Worm (Caenorhabditis elegans) whole organism, late embryonic: ENCODE results near the gene sahd-1.

Source experiments
- C08G9.2 ChIP-seq: sonication (generic microtip); optimal IDR thresholded peaks from 2 replicates; lab custom pipeline; 2016; ENCODE audit warnings: mild to moderate bottlenecking, missing genetic modification characterization, moderate library complexity, missing compliant biosample characterization
- T23F11.4 ChIP-seq: fragments of 200-800 bp; sonication (Bioruptor generic); optimal IDR thresholded peaks from 2 replicates; lab custom pipeline; 2018; ENCODE audit warnings: mild to moderate bottlenecking, missing genetic modification characterization, missing compliant biosample characterization
- ahr-1 ChIP-seq: sonication (generic microtip); optimal IDR thresholded peaks from 2 replicates; lab custom pipeline; 2016; ENCODE audit warnings: missing genetic modification characterization, missing compliant biosample characterization
- ceh-14 ChIP-seq: sonication (generic microtip); optimal IDR thresholded peaks from 2 replicates; lab custom pipeline; 2016; ENCODE audit warnings: missing genotype, missing genetic modification characterization, missing compliant biosample characterization
- ceh-22 ChIP-seq: sonication (generic microtip); optimal IDR thresholded peaks from 2 replicates; lab custom pipeline; 2017; ENCODE audit warnings: missing biosample characterization, missing genetic modification characterization
- ceh-31 ChIP-seq: sonication (generic microtip); optimal IDR thresholded peaks from 2 replicates; lab custom pipeline; 2016; ENCODE audit warnings: missing genetic modification characterization, missing compliant biosample characterization
- ceh-45 ChIP-seq: fragments of 200-800 bp; sonication (Bioruptor generic); IDR thresholded peaks from 2 replicates; pipeline ENCODE4 v1.3.6; 2022; ENCODE audit warnings: missing genetic modification reagents, missing genetic modification characterization, missing compliant biosample characterization
- elt-2 ChIP-seq: sonication (generic microtip); optimal IDR thresholded peaks from 2 replicates; lab custom pipeline; 2016; ENCODE audit warnings: missing genetic modification reagents, missing genetic modification characterization, missing compliant biosample characterization
- ets-4 ChIP-seq: sonication (generic microtip); optimal IDR thresholded peaks from 2 replicates; lab custom pipeline; 2016; ENCODE audit warnings: missing genetic modification characterization, missing compliant biosample characterization
- fkh-6 ChIP-seq: sonication (generic microtip); optimal IDR thresholded peaks from 2 replicates; lab custom pipeline; 2016; ENCODE audit warnings: missing genetic modification characterization, missing compliant biosample characterization
- hlh-13 ChIP-seq: fragments of 200-800 bp; sonication (Bioruptor generic); optimal IDR thresholded peaks from 2 replicates; lab custom pipeline; 2018; ENCODE audit warnings: mild to moderate bottlenecking, missing genetic modification characterization, missing compliant biosample characterization
- hlh-15 ChIP-seq: sonication (generic microtip); optimal IDR thresholded peaks from 2 replicates; lab custom pipeline; 2016; ENCODE audit warnings: missing genetic modification characterization, missing compliant biosample characterization
- hlh-6 ChIP-seq: sonication (generic microtip); optimal IDR thresholded peaks from 2 replicates; lab custom pipeline; 2016; ENCODE audit warnings: missing genotype, missing genetic modification characterization, missing compliant biosample characterization
- hlh-8 ChIP-seq: sonication (generic microtip); optimal IDR thresholded peaks from 2 replicates; lab custom pipeline; 2016; ENCODE audit warnings: missing genotype, missing genetic modification characterization, missing compliant biosample characterization
- lin-11 ChIP-seq: fragments of 200-800 bp; sonication (Bioruptor generic); optimal IDR thresholded peaks from 2 replicates; lab custom pipeline; 2018; ENCODE audit warnings: mild to moderate bottlenecking, missing genetic modification characterization, missing compliant biosample characterization
- mec-3 ChIP-seq: sonication (generic microtip); optimal IDR thresholded peaks from 2 replicates; lab custom pipeline; 2016; ENCODE audit warnings: borderline replicate concordance, missing genetic modification characterization, missing compliant biosample characterization
- nhr-232 ChIP-seq: sonication (generic microtip); optimal IDR thresholded peaks from 2 replicates; lab custom pipeline; 2016; ENCODE audit warnings: missing genetic modification characterization, missing compliant biosample characterization
- npax-4 ChIP-seq: sonication (generic microtip); optimal IDR thresholded peaks from 2 replicates; lab custom pipeline; 2016; ENCODE audit warnings: missing genetic modification characterization, missing compliant biosample characterization
- pat-9 ChIP-seq: fragments of 200-800 bp; sonication (Bioruptor generic); optimal IDR thresholded peaks from 2 replicates; lab custom pipeline; 2018; ENCODE audit warnings: mild to moderate bottlenecking, missing genetic modification characterization, moderate library complexity, missing compliant biosample characterization
- pha-4 ChIP-seq: fragments of 150-350 bp; optimal IDR thresholded peaks from 2 replicates; lab custom pipeline; 2018; ENCODE audit warnings: missing biosample characterization, missing genetic modification reagents, missing genetic modification characterization
- pqm-1 ChIP-seq: sonication (generic microtip); optimal IDR thresholded peaks from 2 replicates; lab custom pipeline; 2016; ENCODE audit warnings: missing genetic modification characterization, missing compliant biosample characterization
- rnt-1 ChIP-seq: sonication (generic microtip); optimal IDR thresholded peaks from 2 replicates; lab custom pipeline; 2016; ENCODE audit warnings: missing genetic modification characterization, missing compliant biosample characterization
- sdc-2 ChIP-seq: sonication (generic microtip); optimal IDR thresholded peaks from 2 replicates; lab custom pipeline; 2016; ENCODE audit warnings: missing genotype, missing genetic modification characterization, missing compliant biosample characterization
- syd-9 ChIP-seq: sonication (generic microtip); optimal IDR thresholded peaks from 2 replicates; lab custom pipeline; 2016; ENCODE audit warnings: mild to moderate bottlenecking, missing genetic modification characterization, moderate library complexity, missing compliant biosample characterization
- tbx-2 ChIP-seq: sonication (generic microtip); optimal IDR thresholded peaks from 2 replicates; lab custom pipeline; 2016; ENCODE audit warnings: missing genetic modification characterization, missing compliant biosample characterization
- tbx-7 ChIP-seq: sonication (generic microtip); optimal IDR thresholded peaks from 2 replicates; lab custom pipeline; 2016; ENCODE audit warnings: missing genotype, missing genetic modification characterization, missing compliant biosample characterization
- unc-3 ChIP-seq, 2 experiments: fragments of 200-800 bp in 1 of 2; sonication (Bioruptor generic) in 1 of 2; sonication (generic microtip) in 1 of 2; conservative IDR thresholded peaks in 1 of 2; optimal IDR thresholded peaks in 1 of 2; 2 replicates each; pipeline versions ENCODE4 v1.3.6 to Lab custom; 2016 to 2022; ENCODE audit warnings: missing compliant biosample characterization in 2 of 2, missing genetic modification characterization in 2 of 2, missing genetic modification reagents in 1 of 2
- unc-42 ChIP-seq: sonication (generic microtip); optimal IDR thresholded peaks from 2 replicates; lab custom pipeline; 2016; ENCODE audit warnings: missing genotype, missing genetic modification characterization, missing compliant biosample characterization
- unc-55 ChIP-seq: sonication (generic microtip); optimal IDR thresholded peaks from 2 replicates; lab custom pipeline; 2017; ENCODE audit warnings: missing biosample characterization, missing genetic modification reagents, missing genetic modification characterization
- unc-86 ChIP-seq: sonication (generic microtip); optimal IDR thresholded peaks from 2 replicates; lab custom pipeline; 2016; ENCODE audit warnings: missing genetic modification characterization, missing compliant biosample characterization
- ztf-16 ChIP-seq: sonication (generic microtip); optimal IDR thresholded peaks from 2 replicates; lab custom pipeline; 2017; ENCODE audit warnings: missing genetic modification characterization, missing compliant biosample characterization

The sahd-1 gene

DNA sequence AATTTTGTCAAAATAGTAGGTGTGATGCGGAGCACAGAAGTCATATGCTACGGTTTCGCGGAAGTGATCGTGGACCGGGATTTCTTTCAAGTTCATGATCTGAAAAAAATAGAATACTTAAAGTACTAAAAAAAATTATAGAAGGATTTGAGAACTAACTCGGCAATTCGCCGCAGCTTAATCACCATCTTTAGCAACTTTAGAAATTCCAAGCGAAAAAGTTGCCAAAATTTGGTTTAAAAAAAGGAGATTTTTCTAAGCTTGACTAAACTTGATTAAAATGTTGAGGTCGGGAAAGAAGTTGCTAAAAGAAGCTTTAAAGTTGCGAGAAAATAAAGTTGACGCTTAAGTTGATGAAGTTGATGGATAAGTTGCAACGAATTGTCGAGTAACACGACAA, 2.9 kb upstream of the sahd-1 start, which contains the start of gene ZK177.9:
Gene ZK177.9, minus strand, starts transcription at position 101 of the 400 bp plus-strand sequence.
- no peak for TF ChIP-seq sdc-2 (tag; lab: Kevin White, UChicago)
- TF ChIP-seq hlh-13 (GFP tag; lab: Kevin White, UChicago) = no peak
- no peak for TF ChIP-seq T23F11.4
- no peak for TF ChIP-seq unc-86 (tag; lab: Kevin White, UChicago)
- TF ChIP-seq pat-9 = no peak
- TF ChIP-seq pqm-1 (tag; lab: Kevin White, UChicago) = no peak
- no peak for TF ChIP-seq lin-11 (tag; lab: Kevin White, UChicago)
- TF ChIP-seq ceh-45 (GFP tag; lab: Robert Waterston, UW) = no peak
- no peak for TF ChIP-seq npax-4 (tag; lab: Kevin White, UChicago)
- TF ChIP-seq ceh-22 (tag; lab: Kevin White, UChicago) = no peak
- TF ChIP-seq ets-4 (tag; lab: Kevin White, UChicago) = no peak
- no peak for TF ChIP-seq hlh-8 (tag; lab: Kevin White, UChicago)
- no peak for TF ChIP-seq ahr-1 (tag; lab: Kevin White, UChicago)
- TF ChIP-seq ztf-16 (tag; lab: Kevin White, UChicago) = no peak
- TF ChIP-seq hlh-15 (tag; lab: Kevin White, UChicago) = no peak
- no peak for TF ChIP-seq tbx-2 (tag; lab: Kevin White, UChicago)
- TF ChIP-seq fkh-6 (tag; lab: Kevin White, UChicago) = no peak
- no peak for TF ChIP-seq unc-3 (GFP tag; conservative IDR thresholded peaks at IDR 0.05; lab: Robert Waterston, UW)
- no peak for TF ChIP-seq unc-3 (tag; optimal IDR thresholded peaks at IDR 0.05; lab: Kevin White, UChicago)

- no peak for TF ChIP-seq pha-4
- no peak for TF ChIP-seq unc-55 (GFP tag; lab: Kevin White, UChicago)
- no peak for TF ChIP-seq hlh-6 (tag; lab: Kevin White, UChicago)
- no peak for TF ChIP-seq unc-86 (tag; lab: Kevin White, UChicago)
- TF ChIP-seq rnt-1 (tag; lab: Kevin White, UChicago) = no peak
- TF ChIP-seq ceh-22 (tag; lab: Kevin White, UChicago) = no peak
These were observed 797 bp upstream of the sahd-1 start, which contains the start of gene ZK177.3 for ce11 chrII:5515542-5515941. ZK177.3 (plus strand) TSS chrII:5515842.

- TF ChIP-seq elt-2 (tag; lab: Kevin White, UChicago) (peak; percentile 81), mec-3 (tag; lab: Kevin White, UChicago) (no peak)
These were observed 2.2 kb downstream of the sahd-1 start for ce11 chrII:5512473-5513097.

ce11 chrII:5511417-5512353, 3.1 kb downstream of the sahd-1 start:
- TF ChIP-seq tbx-2 (tag; lab: Kevin White, UChicago) = peak; percentile 33
- TF ChIP-seq syd-9 (tag; lab: Kevin White, UChicago) = no peak
- TF ChIP-seq tbx-7 (tag; lab: Kevin White, UChicago) = peak; percentile 35
- peak; percentile 65 for TF ChIP-seq ceh-31 (tag; lab: Kevin White, UChicago)
- TF ChIP-seq nhr-232 (tag; lab: Kevin White, UChicago) = no peak
- peak; percentile 44 for TF ChIP-seq ets-4 (tag; lab: Kevin White, UChicago)
- TF ChIP-seq ahr-1 (tag; lab: Kevin White, UChicago) = no peak
- TF ChIP-seq unc-42 (tag; lab: Kevin White, UChicago) = peak; percentile 60
- TF ChIP-seq C08G9.2 = peak; percentile 13
- TF ChIP-seq ceh-14 = peak; percentile 53
